Worm (Caenorhabditis elegans) whole organism, early embryonic: Measurements from ENCODE around the gene F41C6.6.

Experiments used
- B0310.2 ChIP-seq: sonication (generic microtip); optimal IDR thresholded peaks from 2 replicates; lab custom pipeline; 2016; ENCODE audit warnings: mild to moderate bottlenecking, missing genetic modification characterization, missing compliant biosample characterization
- F13C5.2 ChIP-seq: sonication (generic microtip); optimal IDR thresholded peaks from 2 replicates; lab custom pipeline; 2017; ENCODE audit warnings: mild to moderate bottlenecking, missing genetic modification characterization, inconsistent platforms, missing compliant biosample characterization
- aly-1 ChIP-seq: sonication (generic microtip); optimal IDR thresholded peaks from 2 replicates; lab custom pipeline; 2016; ENCODE audit warnings: missing genetic modification characterization, missing compliant biosample characterization
- ama-1 ChIP-seq: fragments of 150-350 bp; optimal IDR thresholded peaks from 2 replicates; lab custom pipeline; 2014
- ceh-13 ChIP-seq: fragments of 200-800 bp; sonication (Bioruptor generic); optimal IDR thresholded peaks from 2 replicates; lab custom pipeline; 2018; ENCODE audit warnings: mild to moderate bottlenecking, missing genetic modification characterization, missing compliant biosample characterization
- ceh-36 ChIP-seq: sonication (generic microtip); optimal IDR thresholded peaks from 2 replicates; lab custom pipeline; 2016; ENCODE audit warnings: missing genetic modification characterization, inconsistent platforms, missing compliant biosample characterization
- flt-1 ChIP-seq: fragments of 200-800 bp; sonication (Bioruptor generic); IDR thresholded peaks from 2 replicates; pipeline ENCODE4 v1.3.6; 2022; ENCODE audit warnings: missing genetic modification characterization, missing compliant biosample characterization
- hmbx-1 ChIP-seq: sonication (generic microtip); optimal IDR thresholded peaks from 2 replicates; lab custom pipeline; 2016; ENCODE audit warnings: mild to moderate bottlenecking, missing genetic modification characterization, missing compliant biosample characterization
- hnd-1 ChIP-seq: sonication (generic microtip); optimal IDR thresholded peaks from 2 replicates; lab custom pipeline; 2016; ENCODE audit warnings: missing genetic modification characterization, missing compliant biosample characterization
- tbx-11 ChIP-seq: fragments of 200-800 bp; sonication (Bioruptor generic); IDR thresholded peaks from 2 replicates; pipeline ENCODE4 v1.3.6; 2022; ENCODE audit warnings: missing genetic modification characterization, missing compliant biosample characterization
- tra-4 ChIP-seq: sonication (generic microtip); optimal IDR thresholded peaks from 2 replicates; lab custom pipeline; 2017; ENCODE audit warnings: missing genetic modification characterization, missing compliant biosample characterization

ce11 chrX:6884439-6884838, 2.7 kb upstream of the F41C6.6 start:
- TF ChIP-seq ama-1 (lab: Kevin White, UChicago) = no peak
- TF ChIP-seq aly-1 = no peak
- TF ChIP-seq tra-4 (tag; lab: Kevin White, UChicago) = no peak
- no peak for TF ChIP-seq hnd-1 (tag; lab: Kevin White, UChicago)
- TF ChIP-seq ceh-36 (tag; lab: Kevin White, UChicago) = no peak
- no peak for TF ChIP-seq F13C5.2
- no peak for TF ChIP-seq tbx-11 (GFP tag; lab: Robert Waterston, UW)
- TF ChIP-seq B0310.2 (tag; lab: Kevin White, UChicago) = no peak
- TF ChIP-seq ceh-13 (GFP tag; lab: Kevin White, UChicago) = no peak
- no peak for TF ChIP-seq flt-1 (GFP tag; lab: Robert Waterston, UW)
- no peak for TF ChIP-seq hmbx-1 (tag; lab: Kevin White, UChicago)
